Worm (Caenorhabditis elegans) whole organism, L1 larva: ENCODE measurements around the gene sma-6.

ENCODE experiments used
- C16A3.4 ChIP-seq: fragments of 150-350 bp; optimal IDR thresholded peaks from 2 replicates; lab custom pipeline; 2014; ENCODE audit warnings: missing biosample characterization, missing genetic modification characterization
- aha-1 ChIP-seq: fragments of 150-350 bp; optimal IDR thresholded peaks from 2 replicates; lab custom pipeline; 2014; ENCODE audit warnings: missing biosample characterization, missing genetic modification characterization
- mep-1 ChIP-seq: fragments of 150-350 bp; optimal IDR thresholded peaks from 2 replicates; lab custom pipeline; 2014; ENCODE audit warnings: missing biosample characterization, missing genetic modification characterization

DNA sequence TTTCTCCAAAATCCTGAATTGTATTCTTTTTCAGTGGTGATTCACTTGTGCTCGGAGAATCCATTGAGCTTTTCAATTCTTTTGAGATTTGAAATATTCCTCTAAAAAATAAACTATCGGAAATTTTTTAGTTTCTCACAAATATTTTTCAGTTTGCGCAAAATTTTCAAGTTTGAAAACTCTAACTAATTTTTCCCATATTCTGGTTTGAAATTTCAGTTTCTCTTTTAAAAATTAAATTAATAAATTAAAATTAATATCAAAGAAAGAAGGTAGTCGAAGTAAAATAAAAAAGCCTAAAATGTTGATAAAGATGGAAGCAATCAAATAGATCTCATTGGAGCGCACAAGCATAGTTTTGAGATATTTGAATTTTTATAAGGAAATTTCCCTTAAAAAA, 27.6 kb downstream of the sma-6 start, which contains the start of gene C32D5.10:
- TF ChIP-seq C16A3.4 = no peak
- TF ChIP-seq mep-1 (tag; lab: Kevin White, UChicago) = no peak
- TF ChIP-seq aha-1 (tag; lab: Kevin White, UChicago) = no peak
